Fruit fly (Drosophila melanogaster) whole organism, wandering third instar larva: Measurements from ENCODE around the gene Shab.

Experiments
- CG32264 ChIP-seq: fragments of 200-800 bp; sonication (Bioruptor generic); optimal IDR thresholded peaks from 2 replicates; lab custom pipeline; 2016; ENCODE audit warnings: missing biosample characterization, missing genetic modification characterization
- CG9705 ChIP-seq: fragments of 200-800 bp; sonication (Bioruptor generic); optimal IDR thresholded peaks from 2 replicates; lab custom pipeline; 2018; ENCODE audit warnings: missing biosample characterization, mild to moderate bottlenecking, missing genetic modification characterization
- CrebA ChIP-seq: fragments of 200-800 bp; sonication (Bioruptor generic); optimal IDR thresholded peaks from 2 replicates; lab custom pipeline; 2016; ENCODE audit warnings: missing biosample characterization, mild to moderate bottlenecking, missing genetic modification characterization, borderline replicate concordance
- Dfd ChIP-seq: fragments of >200 bp; optimal IDR thresholded peaks from 2 replicates; lab custom pipeline; 2017; ENCODE audit warnings: missing biosample characterization, missing genetic modification characterization
- Dif ChIP-seq: fragments of 200-275, 200-300 bp; sonication (Bioruptor generic); optimal IDR thresholded peaks from 2 replicates; lab custom pipeline; 2018; ENCODE audit warnings: missing biosample characterization, missing genetic modification characterization; ENCODE audit not compliant: partially characterized antibody
- GATAd ChIP-seq: sonication (Bioruptor generic); optimal IDR thresholded peaks from 2 replicates; lab custom pipeline; 2016; ENCODE audit warnings: missing biosample characterization, missing genetic modification characterization
- HLH106 ChIP-seq: fragments of 200-800 bp; optimal IDR thresholded peaks from 3 replicates; lab custom pipeline; 2019; ENCODE audit warnings: missing biosample characterization, mild to moderate bottlenecking, missing genetic modification characterization, moderate library complexity
- Hnf4 ChIP-seq: fragments of 200-800 bp; sonication (Bioruptor generic); optimal IDR thresholded peaks from 2 replicates; lab custom pipeline; 2016; ENCODE audit warnings: missing biosample characterization, mild to moderate bottlenecking, missing genetic modification characterization
- Hr78 ChIP-seq: fragments of >200 bp; optimal IDR thresholded peaks from 2 replicates; lab custom pipeline; 2017; ENCODE audit warnings: missing biosample characterization, missing genetic modification characterization
- Hr83 ChIP-seq: fragments of 200-300 bp; sonication (Bioruptor generic); optimal IDR thresholded peaks from 2 replicates; lab custom pipeline; 2016; ENCODE audit warnings: missing biosample characterization, mild to moderate bottlenecking, missing genetic modification characterization, moderate library complexity; ENCODE audit not compliant: poor library complexity, severe bottlenecking
- Jra ChIP-seq: sonication (Bioruptor generic); optimal IDR thresholded peaks from 2 replicates; lab custom pipeline; 2016; ENCODE audit warnings: missing biosample characterization, missing genetic modification characterization
- Mio ChIP-seq: sonication (Bioruptor generic); optimal IDR thresholded peaks from 2 replicates; lab custom pipeline; 2016; ENCODE audit warnings: missing biosample characterization, missing genetic modification characterization
- Myc ChIP-seq: fragments of >200 bp; optimal IDR thresholded peaks from 2 replicates; lab custom pipeline; 2017
- N ChIP-seq: fragments of >200 bp; optimal IDR thresholded peaks from 2 replicates; lab custom pipeline; 2018; ENCODE audit warnings: missing biosample characterization, missing external identifiers, missing genetic modification characterization
- OdsH ChIP-seq: fragments of 200-800 bp; sonication (Bioruptor generic); optimal IDR thresholded peaks from 2 replicates; lab custom pipeline; 2016; ENCODE audit warnings: missing biosample characterization, mild to moderate bottlenecking, missing genetic modification characterization
- Rel ChIP-seq, 2 experiments: fragments of 200-800 bp; sonication (Bioruptor generic) in 1 of 2; optimal IDR thresholded peaks; 2 replicates in 1 of 2; 3 replicates in 1 of 2; lab custom pipeline; 2016 to 2019; ENCODE audit warnings: mild to moderate bottlenecking in 2 of 2, missing biosample characterization in 2 of 2, missing genetic modification characterization in 2 of 2, moderate library complexity in 1 of 2
- Sp1 ChIP-seq: fragments of 200-800 bp; sonication (Bioruptor generic); optimal IDR thresholded peaks from 3 replicates; lab custom pipeline; 2019; ENCODE audit warnings: missing biosample characterization, mild to moderate bottlenecking, missing genetic modification characterization, moderate library complexity
- Vsx2 ChIP-seq: fragments of 200-300, 225-300 bp; sonication (Bioruptor generic); optimal IDR thresholded peaks from 2 replicates; lab custom pipeline; 2018; ENCODE audit warnings: missing biosample characterization, missing genetic modification characterization; ENCODE audit not compliant: partially characterized antibody
- br ChIP-seq: fragments of 200-800 bp; sonication (Bioruptor generic); optimal IDR thresholded peaks from 2 replicates; lab custom pipeline; 2016; ENCODE audit warnings: missing biosample characterization, missing genetic modification characterization
- brk ChIP-seq: fragments of 200-800 bp; sonication (Bioruptor generic); optimal IDR thresholded peaks from 2 replicates; lab custom pipeline; 2016; ENCODE audit warnings: missing biosample characterization, mild to moderate bottlenecking, missing genetic modification characterization
- dl ChIP-seq, 2 experiments: fragments of 175-275, 200-275 bp in 1 of 2; fragments of 200-275 bp in 1 of 2; sonication (Bioruptor generic); optimal IDR thresholded peaks; lab custom pipeline; 2018; ENCODE audit warnings: mild to moderate bottlenecking in 2 of 2, missing biosample characterization in 2 of 2, missing genetic modification characterization in 2 of 2, moderate library complexity in 2 of 2; ENCODE audit not compliant: partially characterized antibody in 2 of 2, insufficient read depth in 1 of 2
- dmrt93B ChIP-seq: fragments of 200-800 bp; sonication (Bioruptor generic); optimal IDR thresholded peaks from 2 replicates; lab custom pipeline; 2018; ENCODE audit warnings: missing biosample characterization, mild to moderate bottlenecking, missing genetic modification characterization
- dsf ChIP-seq: sonication (Bioruptor generic); optimal IDR thresholded peaks from 2 replicates; lab custom pipeline; 2016; ENCODE audit warnings: missing biosample characterization, missing genetic modification characterization, borderline replicate concordance
- ey ChIP-seq: fragments of 200-800 bp; sonication (Bioruptor generic); optimal IDR thresholded peaks from 2 replicates; lab custom pipeline; 2016; ENCODE audit warnings: missing biosample characterization, missing genetic modification characterization
- foxo ChIP-seq, 2 experiments: fragments of 200-800 bp; sonication (Bioruptor generic); optimal IDR thresholded peaks; 2 replicates in 1 of 2; 3 replicates in 1 of 2; lab custom pipeline; 2016 to 2017; ENCODE audit warnings: missing biosample characterization in 2 of 2, missing genetic modification characterization in 2 of 2
- fru ChIP-seq: fragments of 200-800 bp; sonication (Bioruptor generic); optimal IDR thresholded peaks from 3 replicates; lab custom pipeline; 2016; ENCODE audit warnings: missing biosample characterization, mild to moderate bottlenecking, missing genetic modification characterization
- jim ChIP-seq: fragments of 175-275, 200-325 bp; sonication (Bioruptor generic); optimal IDR thresholded peaks from 2 replicates; lab custom pipeline; 2016; ENCODE audit warnings: missing biosample characterization, mild to moderate bottlenecking, missing genetic modification characterization
- lola ChIP-seq: fragments of >200 bp; optimal IDR thresholded peaks from 2 replicates; lab custom pipeline; 2017; ENCODE audit warnings: missing biosample characterization, missing genetic modification characterization
- pan ChIP-seq: fragments of >200 bp; optimal IDR thresholded peaks from 2 replicates; lab custom pipeline; 2017
- psq ChIP-seq: fragments of 200-800 bp; sonication (Bioruptor generic); optimal IDR thresholded peaks from 3 replicates; lab custom pipeline; 2017; ENCODE audit warnings: missing biosample characterization, mild to moderate bottlenecking, missing genetic modification characterization, moderate library complexity
- rgr ChIP-seq: fragments of 200-800 bp; sonication (Bioruptor generic); optimal IDR thresholded peaks from 3 replicates; lab custom pipeline; 2016; ENCODE audit warnings: missing biosample characterization, mild to moderate bottlenecking, missing genetic modification characterization
- sage ChIP-seq: fragments of 200-800 bp; sonication (Bioruptor generic); optimal IDR thresholded peaks from 2 replicates; lab custom pipeline; 2016; ENCODE audit warnings: missing biosample characterization, mild to moderate bottlenecking, missing genetic modification characterization
- sv ChIP-seq: fragments of 200-800 bp; sonication (Bioruptor generic); optimal IDR thresholded peaks from 3 replicates; lab custom pipeline; 2016; ENCODE audit warnings: missing biosample characterization, missing genetic modification characterization
- tai ChIP-seq: sonication (Bioruptor generic); optimal IDR thresholded peaks from 2 replicates; lab custom pipeline; 2016; ENCODE audit warnings: missing biosample characterization, missing genetic modification characterization
- usp ChIP-seq: fragments of >200 bp; optimal IDR thresholded peaks from 2 replicates; lab custom pipeline; 2017; ENCODE audit warnings: missing biosample characterization, missing genetic modification characterization
- woc ChIP-seq: sonication (Bioruptor generic); optimal IDR thresholded peaks from 2 replicates; lab custom pipeline; 2016; ENCODE audit warnings: missing biosample characterization, mild to moderate bottlenecking, missing genetic modification characterization

Shab gene

DNA sequence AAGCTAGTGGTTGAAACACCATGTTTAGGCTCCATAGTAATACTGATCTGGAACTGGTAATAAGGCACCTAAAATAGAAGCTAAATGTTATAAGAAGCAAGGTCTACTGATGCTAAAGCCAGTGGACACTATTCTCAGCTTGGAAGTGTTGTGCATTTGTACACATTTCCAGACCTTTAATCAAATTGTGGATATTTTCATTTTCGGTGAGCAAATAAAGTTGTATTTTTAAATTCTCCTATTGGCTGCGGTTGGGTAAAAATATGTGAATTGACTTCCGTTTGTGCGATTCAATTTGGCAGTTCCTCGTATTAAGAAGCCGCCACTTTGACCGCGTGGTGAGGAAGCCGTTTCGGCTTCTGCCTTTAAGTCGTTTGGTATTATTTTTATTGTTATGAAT, 21.7 kb downstream of the Shab start, which contains the start of gene CG9970:
CG9970 (minus strand) TSS at position 101 of the 400 bp plus-strand sequence.
- no peak for TF ChIP-seq Rel (GFP tag; optimal IDR thresholded peaks at IDR 0.05; lab: Kevin White, UChicago)
- no peak for TF ChIP-seq Rel (tag; optimal IDR thresholded peaks at IDR 0.05; lab: Kevin White, UChicago)
- no peak for TF ChIP-seq Myc (lab: Kevin White, UChicago)
- no peak for TF ChIP-seq Hr78
- TF ChIP-seq Dif = no peak
- no peak for TF ChIP-seq CG32264 (GFP tag; lab: Kevin White, UChicago)
- TF ChIP-seq N = no peak
- no peak for TF ChIP-seq usp (GFP tag; lab: Kevin White, UChicago)
- TF ChIP-seq Hr83 (GFP tag; lab: Kevin White, UChicago) = no peak
- no peak for TF ChIP-seq Sp1
- no peak for TF ChIP-seq woc
- no peak for TF ChIP-seq sage (GFP tag; lab: Kevin White, UChicago)
- TF ChIP-seq brk = no peak
- no peak for TF ChIP-seq jim (GFP tag; lab: Kevin White, UChicago)
- no peak for TF ChIP-seq dmrt93B (GFP tag; lab: Kevin White, UChicago)
- TF ChIP-seq fru (GFP tag; lab: Kevin White, UChicago) = no peak
- TF ChIP-seq Dfd (GFP tag; lab: Kevin White, UChicago) = no peak
- no peak for TF ChIP-seq CrebA (GFP tag; lab: Kevin White, UChicago)
- TF ChIP-seq HLH106 (tag; lab: Kevin White, UChicago) = no peak
- no peak for TF ChIP-seq tai

DNA sequence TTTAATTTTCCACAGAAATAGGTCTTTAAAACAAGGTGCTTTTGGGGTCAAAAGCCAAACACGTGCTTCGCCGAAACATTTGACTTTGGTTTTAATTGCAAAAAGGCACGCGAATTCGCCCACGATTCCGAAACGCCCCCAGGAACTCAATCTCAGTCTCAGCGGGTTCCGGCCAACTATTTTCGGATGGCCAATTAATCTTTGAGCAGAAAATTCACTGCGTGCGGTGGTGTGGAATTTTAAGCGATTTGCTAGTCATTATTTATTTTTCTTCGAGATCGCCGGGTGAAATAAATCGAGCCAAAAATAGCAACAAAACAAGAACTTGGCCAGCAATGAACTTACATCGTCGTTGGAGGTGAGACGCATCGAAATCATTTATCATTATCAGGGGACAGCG, 23.8 kb downstream of the Shab start:
- TF ChIP-seq pan (lab: Kevin White, UChicago) (no peak), dsf (GFP tag; lab: Kevin White, UChicago) (no peak), Myc (lab: Kevin White, UChicago) (no peak), OdsH (GFP tag; lab: Kevin White, UChicago) (no peak), psq (no peak), HLH106 (tag; lab: Kevin White, UChicago) (no peak), lola (no peak), woc (no peak)

DNA sequence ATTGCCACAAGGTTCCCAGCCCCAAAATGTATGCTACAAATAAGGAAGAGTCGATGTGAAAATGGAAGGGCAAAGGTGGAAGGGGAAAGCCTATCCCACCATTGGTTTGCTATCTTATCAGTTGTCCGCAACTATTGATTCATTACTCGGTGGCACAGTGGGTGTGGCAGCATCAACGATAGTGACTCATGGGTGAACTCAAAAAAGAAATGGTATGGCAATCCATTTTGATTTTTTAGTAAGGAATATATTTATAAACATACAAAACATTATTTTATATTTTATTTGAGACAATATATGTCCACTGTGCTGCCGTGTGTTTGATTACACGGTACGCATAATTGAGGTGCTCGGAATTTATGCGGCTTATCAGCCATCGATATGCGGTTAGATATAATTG, 28.3 kb downstream of the Shab start:
- TF ChIP-seq usp (GFP tag; lab: Kevin White, UChicago) (no peak), OdsH (GFP tag; lab: Kevin White, UChicago) (no peak), dmrt93B (GFP tag; lab: Kevin White, UChicago) (no peak), CG32264 (GFP tag; lab: Kevin White, UChicago) (no peak), Rel (GFP tag; optimal IDR thresholded peaks at IDR 0.05; lab: Kevin White, UChicago) (no peak), Rel (tag; optimal IDR thresholded peaks at IDR 0.05; lab: Kevin White, UChicago) (no peak), Mio (GFP tag; lab: Kevin White, UChicago) (no peak), ey (GFP tag; lab: Kevin White, UChicago) (no peak), GATAd (GFP tag; lab: Kevin White, UChicago) (no peak), HLH106 (tag; lab: Kevin White, UChicago) (no peak), foxo (GFP tag; optimal IDR thresholded peaks at IDR 0.05; lab: Kevin White, UChicago) (no peak), Dfd (GFP tag; lab: Kevin White, UChicago) (no peak), Jra (no peak), psq (no peak), brk (no peak), sage (GFP tag; lab: Kevin White, UChicago) (no peak), Myc (lab: Kevin White, UChicago) (no peak), pan (lab: Kevin White, UChicago) (no peak), Hnf4 (GFP tag; lab: Kevin White, UChicago) (no peak), sv (GFP tag; lab: Kevin White, UChicago) (no peak)

DNA sequence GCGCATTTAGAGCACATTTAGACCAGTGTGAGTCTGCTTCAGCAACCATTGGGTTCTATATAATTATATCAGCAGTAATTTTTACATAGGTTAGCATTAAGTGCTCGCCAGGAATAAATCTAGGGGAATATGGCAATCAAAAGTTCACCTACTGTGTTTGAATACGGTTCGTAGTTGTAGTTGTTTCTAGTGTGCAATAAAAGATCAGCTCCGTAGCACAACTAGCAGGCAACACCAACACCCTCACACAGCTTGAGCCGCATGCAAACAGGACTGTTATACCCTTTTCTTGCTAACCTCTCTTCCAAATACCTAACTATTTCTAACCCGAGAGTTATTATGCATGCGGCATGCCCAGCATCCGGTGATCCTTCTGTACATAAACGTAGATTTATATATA, 56.7 kb downstream of the Shab start, which contains the start of gene CG32846:
CG32846 (minus strand) TSS at position 101 of the 400 bp plus-strand sequence.
- TF ChIP-seq Vsx2 (GFP tag; lab: Kevin White, UChicago) = no peak
- no peak for TF ChIP-seq Mio (GFP tag; lab: Kevin White, UChicago)
- no peak for TF ChIP-seq lola
- no peak for TF ChIP-seq CrebA (GFP tag; lab: Kevin White, UChicago)
- TF ChIP-seq OdsH (GFP tag; lab: Kevin White, UChicago) = no peak
- TF ChIP-seq pan (lab: Kevin White, UChicago) = no peak
- no peak for TF ChIP-seq dl (GFP tag; optimal IDR thresholded peaks at IDR 0.05; lab: Kevin White, UChicago; ENCODE audit: insufficient read depth in 1 of 2, partially characterized antibody in 2 of 2)
- TF ChIP-seq Hnf4 (GFP tag; lab: Kevin White, UChicago) = no peak
- no peak for TF ChIP-seq CG9705 (GFP tag; lab: Kevin White, UChicago)
- TF ChIP-seq dmrt93B (GFP tag; lab: Kevin White, UChicago) = no peak
- no peak for TF ChIP-seq rgr
- no peak for TF ChIP-seq Hr78
- TF ChIP-seq br (GFP tag; lab: Kevin White, UChicago) = no peak
- no peak for TF ChIP-seq Rel (GFP tag; optimal IDR thresholded peaks at IDR 0.05; lab: Kevin White, UChicago)
- no peak for TF ChIP-seq Rel (tag; optimal IDR thresholded peaks at IDR 0.05; lab: Kevin White, UChicago)
- TF ChIP-seq GATAd (GFP tag; lab: Kevin White, UChicago) = no peak
